Fruit fly (Drosophila melanogaster) whole organism, prepupa: Measurements from ENCODE around the gene Gba1b.

Source experiments
- CG16779 ChIP-seq: fragments of 200-800 bp; sonication (Bioruptor generic); optimal IDR thresholded peaks from 3 replicates; lab custom pipeline; 2017; ENCODE audit warnings: missing biosample characterization, mild to moderate bottlenecking, missing genetic modification characterization
- CG32006 ChIP-seq: fragments of 200-800 bp; sonication (Bioruptor generic); optimal IDR thresholded peaks from 3 replicates; lab custom pipeline; 2017; ENCODE audit warnings: missing biosample characterization, mild to moderate bottlenecking, missing genetic modification characterization
- Hr39 ChIP-seq: fragments of 200-800 bp; sonication (Bioruptor generic); optimal IDR thresholded peaks from 2 replicates; lab custom pipeline; 2016; ENCODE audit warnings: missing biosample characterization, missing genetic modification characterization
- fd85E ChIP-seq: fragments of 200-800 bp; sonication (Bioruptor generic); optimal IDR thresholded peaks from 3 replicates; lab custom pipeline; 2016; ENCODE audit warnings: missing biosample characterization, missing genetic modification characterization

dm6 chr3R:23666672-23667211 lies 37.9 kb upstream of the Gba1b start:
- TF ChIP-seq CG16779 = no peak
- TF ChIP-seq Hr39 (GFP tag; lab: Kevin White, UChicago) = no peak
- TF ChIP-seq CG32006 (GFP tag; lab: Kevin White, UChicago) = no peak
- TF ChIP-seq fd85E = no peak
